Worm (Caenorhabditis elegans): ENCODE measurements around the gene egg-2.

DNA sequence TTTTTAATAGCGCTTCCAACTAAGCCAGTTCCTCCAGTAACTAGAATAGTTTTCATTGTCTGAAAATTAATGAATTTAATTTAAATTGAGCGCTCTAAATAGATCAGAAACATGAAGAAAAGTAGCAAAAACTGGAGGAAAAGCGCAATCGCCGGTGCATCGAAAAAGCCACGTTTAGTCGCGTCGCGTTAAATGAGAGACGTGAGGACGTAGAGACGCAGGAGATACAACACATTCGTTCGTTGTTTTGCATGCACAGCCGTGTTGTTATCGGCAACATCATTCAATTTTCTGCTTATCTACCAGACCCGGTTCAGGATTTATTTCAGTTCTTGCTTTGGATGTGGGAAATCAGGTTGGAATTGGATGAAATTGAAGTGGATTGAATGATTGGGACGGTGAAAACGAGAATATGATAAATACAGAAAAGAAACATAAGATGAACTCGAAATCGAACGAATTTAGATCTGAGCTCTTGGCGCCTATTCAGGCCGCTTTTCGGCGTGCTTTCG lies 7.1 kb upstream of the egg-2 start, which contains the start of gene ger-1:
- no peak for TF ChIP-seq ceh-9 (tag; optimal IDR thresholded peaks at IDR 0.05)
- TF ChIP-seq ahr-1 (tag; optimal IDR thresholded peaks at IDR 0.05) = no peak
- no peak for TF ChIP-seq fkh-10 (GFP tag; optimal IDR thresholded peaks at IDR 0.05)
